Fruit fly (Drosophila melanogaster) Kc167 (cell line): ENCODE results near the gene nerfin-1.

Source experiments
- Myc ChIP-seq: fragments of >200 bp; optimal IDR thresholded peaks from 2 replicates; lab custom pipeline; 2017; ENCODE audit warnings: missing external identifiers
- Sin3A ChIP-seq: fragments of >200 bp; optimal IDR thresholded peaks from 2 replicates; lab custom pipeline; 2018; ENCODE audit warnings: missing external identifiers
- h ChIP-seq: fragments of >200 bp; optimal IDR thresholded peaks from 3 replicates; lab custom pipeline; 2018; ENCODE audit warnings: missing external identifiers
- insv ChIP-seq: fragments of >200 bp; optimal IDR thresholded peaks from 3 replicates; lab custom pipeline; 2018; ENCODE audit warnings: missing external identifiers

dm6 chr3L:901442-901841 lies 7.5 kb upstream of the nerfin-1 start:
- no peak for TF ChIP-seq h (lab: Kevin White, UChicago)
- TF ChIP-seq Sin3A: no peak
- no peak for TF ChIP-seq Myc (lab: Kevin White, UChicago)
- no peak for TF ChIP-seq insv
